Worm (Caenorhabditis elegans) whole organism, young adult: ENCODE results near the gene gakh-1.

Experiments
- B0019.2 ChIP-seq: fragments of 200-800 bp; sonication (Bioruptor generic); conservative IDR thresholded peaks from 2 replicates; pipeline ENCODE4 v1.3.6; 2022; ENCODE audit warnings: missing genetic modification reagents, missing genetic modification characterization, missing compliant biosample characterization
- F23B12.7 ChIP-seq: sonication (generic microtip); optimal IDR thresholded peaks from 2 replicates; lab custom pipeline; 2017; ENCODE audit warnings: missing genetic modification characterization, mild to moderate bottlenecking, missing compliant biosample characterization, antibody characterized with exemption, moderate library complexity; ENCODE audit not compliant: insufficient read depth
- F33H1.4 ChIP-seq: fragments of 200-800 bp; sonication (Bioruptor generic); IDR thresholded peaks from 2 replicates; pipeline ENCODE4 v1.3.6; 2022; ENCODE audit warnings: missing genetic modification reagents, missing genetic modification characterization, missing compliant biosample characterization
- F39B2.1 ChIP-seq: fragments of 200-800 bp; sonication (Bioruptor generic); IDR thresholded peaks from 2 replicates; pipeline ENCODE4 v1.3.6; 2022; ENCODE audit warnings: missing genetic modification reagents, missing genetic modification characterization, missing compliant biosample characterization
- F52B5.7 ChIP-seq: sonication (generic microtip); optimal IDR thresholded peaks from 2 replicates; lab custom pipeline; 2016; ENCODE audit warnings: mild to moderate bottlenecking, missing genetic modification characterization, missing compliant biosample characterization
- F55B11.4 ChIP-seq: sonication (generic microtip); optimal IDR thresholded peaks from 2 replicates; lab custom pipeline; 2016; ENCODE audit warnings: missing compliant biosample characterization, missing genetic modification characterization, borderline replicate concordance; ENCODE audit not compliant: insufficient read depth
- K12H6.12 ChIP-seq: fragments of 200-800 bp; sonication (Bioruptor generic); optimal IDR thresholded peaks from 2 replicates; lab custom pipeline; 2018; ENCODE audit warnings: mild to moderate bottlenecking, missing genetic modification characterization, missing compliant biosample characterization
- T26A5.8 ChIP-seq: sonication (generic microtip); optimal IDR thresholded peaks from 2 replicates; lab custom pipeline; 2016; ENCODE audit warnings: missing genetic modification characterization, missing compliant biosample characterization
- Y79H2A.3 ChIP-seq: fragments of 200-800 bp; sonication (Bioruptor generic); conservative IDR thresholded peaks from 2 replicates; pipeline ENCODE4 v1.3.6; 2022; ENCODE audit warnings: missing genetic modification reagents, missing genetic modification characterization, missing compliant biosample characterization
- ama-1 ChIP-seq, 3 experiments: fragments of 150-350 bp in 1 of 3; sonication (generic microtip) in 2 of 3; optimal IDR thresholded peaks; 2 replicates each; lab custom pipeline; 2014 to 2018; ENCODE audit warnings: missing biosample characterization in 2 of 3, missing genetic modification characterization in 2 of 3, missing genetic modification reagents in 2 of 3
- aptf-2 ChIP-seq: fragments of 200-800 bp; sonication (Bioruptor generic); conservative IDR thresholded peaks from 2 replicates; pipeline ENCODE4 v1.3.6; 2022; ENCODE audit warnings: missing genetic modification reagents, missing genetic modification characterization, missing compliant biosample characterization
- aptf-3 ChIP-seq: fragments of 200-800 bp; sonication (Bioruptor generic); IDR thresholded peaks from 2 replicates; pipeline ENCODE4 v1.3.6; 2022; ENCODE audit warnings: missing genetic modification characterization, missing compliant biosample characterization
- atf-7 ChIP-seq: sonication (generic microtip); optimal IDR thresholded peaks from 2 replicates; lab custom pipeline; 2017; ENCODE audit warnings: mild to moderate bottlenecking, missing genetic modification characterization, missing compliant biosample characterization
- athp-1 ChIP-seq: sonication (generic microtip); optimal IDR thresholded peaks from 2 replicates; lab custom pipeline; 2017; ENCODE audit warnings: mild to moderate bottlenecking, missing genetic modification characterization, missing compliant biosample characterization
- bed-2 ChIP-seq: fragments of 200-800 bp; sonication (Bioruptor generic); IDR thresholded peaks from 2 replicates; pipeline ENCODE4 v1.3.6; 2022; ENCODE audit warnings: missing genetic modification reagents, missing genetic modification characterization, missing compliant biosample characterization
- cebp-1 ChIP-seq, 2 experiments: fragments of 200-800 bp in 1 of 2; sonication (Bioruptor generic) in 1 of 2; sonication (generic microtip) in 1 of 2; IDR thresholded peaks in 1 of 2; optimal IDR thresholded peaks in 1 of 2; 2 replicates each; pipeline versions ENCODE4 v1.3.6 to Lab custom; 2017 to 2022; ENCODE audit warnings: missing compliant biosample characterization in 2 of 2, missing genetic modification characterization in 2 of 2, mild to moderate bottlenecking in 1 of 2, missing genetic modification reagents in 1 of 2, moderate library complexity in 1 of 2
- ceh-58 ChIP-seq: fragments of 200-800 bp; sonication (Bioruptor generic); IDR thresholded peaks from 2 replicates; pipeline ENCODE4 v1.3.6; 2022; ENCODE audit warnings: missing genetic modification characterization, missing compliant biosample characterization
- egl-44 ChIP-seq: fragments of 200-800 bp; sonication (Bioruptor generic); IDR thresholded peaks from 2 replicates; pipeline ENCODE4 v1.3.6; 2022; ENCODE audit warnings: missing genetic modification reagents, missing genetic modification characterization, missing compliant biosample characterization
- gei-17 ChIP-seq: fragments of 200-800 bp; sonication (Bioruptor generic); optimal IDR thresholded peaks from 2 replicates; lab custom pipeline; 2018; ENCODE audit warnings: mild to moderate bottlenecking, missing genetic modification characterization, missing compliant biosample characterization
- hmg-1.2 ChIP-seq: fragments of 200-800 bp; sonication (Bioruptor generic); IDR thresholded peaks from 2 replicates; pipeline ENCODE4 v1.3.6; 2022; ENCODE audit warnings: missing genetic modification reagents, missing genetic modification characterization, missing compliant biosample characterization
- hmg-20 ChIP-seq: fragments of 200-800 bp; sonication (Bioruptor generic); IDR thresholded peaks from 2 replicates; pipeline ENCODE4 v1.3.6; 2022; ENCODE audit warnings: missing genetic modification reagents, missing genetic modification characterization, missing compliant biosample characterization
- hrde-1 ChIP-seq: sonication (generic microtip); optimal IDR thresholded peaks from 2 replicates; lab custom pipeline; 2016; ENCODE audit warnings: missing genetic modification characterization, mild to moderate bottlenecking, missing compliant biosample characterization, moderate library complexity, missing genotype, missing genetic modification reagents, borderline replicate concordance
- lin-40 ChIP-seq: sonication (generic microtip); optimal IDR thresholded peaks from 2 replicates; lab custom pipeline; 2016; ENCODE audit warnings: missing genetic modification characterization, mild to moderate bottlenecking, missing compliant biosample characterization, missing genotype, missing genetic modification reagents
- lir-1 ChIP-seq: fragments of 200-800 bp; sonication (Bioruptor generic); conservative IDR thresholded peaks from 2 replicates; pipeline ENCODE4 v1.3.6; 2022; ENCODE audit warnings: missing genetic modification reagents, missing genetic modification characterization, missing compliant biosample characterization
- madf-10 ChIP-seq: sonication (generic microtip); optimal IDR thresholded peaks from 2 replicates; lab custom pipeline; 2016; ENCODE audit warnings: mild to moderate bottlenecking, missing genetic modification characterization, missing compliant biosample characterization
- madf-3 ChIP-seq: fragments of 200-800 bp; sonication (Bioruptor generic); IDR thresholded peaks from 2 replicates; pipeline ENCODE4 v1.3.6; 2022; ENCODE audit warnings: missing genetic modification reagents, missing genetic modification characterization, missing compliant biosample characterization
- mcd-1 ChIP-seq: fragments of 200-800 bp; sonication (Bioruptor generic); IDR thresholded peaks from 2 replicates; pipeline ENCODE4 v1.3.6; 2022; ENCODE audit warnings: missing genetic modification reagents, missing genetic modification characterization, missing compliant biosample characterization
- nfyb-1 ChIP-seq: fragments of 200-800 bp; sonication (Bioruptor generic); IDR thresholded peaks from 2 replicates; pipeline ENCODE4 v1.3.6; 2022; ENCODE audit warnings: missing genetic modification reagents, missing genetic modification characterization, missing compliant biosample characterization
- nhr-179 ChIP-seq: sonication (generic microtip); optimal IDR thresholded peaks from 2 replicates; lab custom pipeline; 2016; ENCODE audit warnings: mild to moderate bottlenecking, missing genetic modification characterization, missing compliant biosample characterization
- nhr-27 ChIP-seq: fragments of 200-800 bp; sonication (Bioruptor generic); optimal IDR thresholded peaks from 2 replicates; lab custom pipeline; 2018; ENCODE audit warnings: mild to moderate bottlenecking, missing genetic modification characterization, moderate library complexity, missing compliant biosample characterization
- repo-1 ChIP-seq: sonication (generic microtip); optimal IDR thresholded peaks from 2 replicates; lab custom pipeline; 2017; ENCODE audit warnings: mild to moderate bottlenecking, missing genetic modification characterization, missing compliant biosample characterization
- snpc-1.1 ChIP-seq: sonication (generic microtip); optimal IDR thresholded peaks from 2 replicates; lab custom pipeline; 2017; ENCODE audit warnings: missing genetic modification characterization, mild to moderate bottlenecking, missing compliant biosample characterization, antibody characterized with exemption, moderate library complexity, missing genotype, missing genetic modification reagents; ENCODE audit not compliant: insufficient read depth
- unc-62 ChIP-seq: fragments of 150-350 bp; optimal IDR thresholded peaks from 2 replicates; lab custom pipeline; 2014; ENCODE audit warnings: missing biosample characterization, missing genetic modification reagents, missing genetic modification characterization
- zfh-2 ChIP-seq: fragments of 200-800 bp; sonication (Bioruptor generic); conservative IDR thresholded peaks from 2 replicates; pipeline ENCODE4 v1.3.6; 2022; ENCODE audit warnings: missing genetic modification reagents, missing genetic modification characterization, missing compliant biosample characterization
- ztf-28 ChIP-seq: fragments of 200-800 bp; sonication (Bioruptor generic); IDR thresholded peaks from 2 replicates; pipeline ENCODE4 v1.3.6; 2022; ENCODE audit warnings: missing genetic modification reagents, missing genetic modification characterization, missing compliant biosample characterization

Gene gakh-1

DNA sequence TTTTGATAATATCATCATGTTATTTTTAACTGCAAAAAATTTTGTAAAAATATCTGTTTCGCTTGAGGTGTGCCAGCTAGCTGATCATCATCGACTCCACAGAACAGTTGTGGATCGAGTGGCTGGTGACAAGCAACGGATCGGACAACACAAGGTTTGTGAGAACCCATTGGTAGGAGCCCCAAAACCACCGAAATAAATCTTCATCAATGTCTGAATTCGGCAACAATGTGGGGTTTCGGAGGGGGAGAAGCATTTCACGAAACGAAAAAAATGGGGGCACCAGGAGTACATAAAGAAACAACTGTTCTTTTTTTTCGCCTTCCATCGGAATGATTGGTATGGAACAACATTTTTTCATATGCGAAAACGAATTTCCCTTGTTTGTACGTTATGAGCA, 33.0 kb downstream of the gakh-1 start:
- no peak for TF ChIP-seq hrde-1 (tag; lab: Kevin White, UChicago)
- no peak for TF ChIP-seq F33H1.4 (GFP tag; lab: Robert Waterston, UW)
- TF ChIP-seq repo-1 (tag; lab: Kevin White, UChicago), result no peak
- no peak for TF ChIP-seq T26A5.8 (tag; lab: Kevin White, UChicago)
- no peak for TF ChIP-seq lir-1 (GFP tag; lab: Robert Waterston, UW)
- TF ChIP-seq B0019.2 (GFP tag; lab: Robert Waterston, UW), result no peak
- no peak for TF ChIP-seq unc-62 (GFP tag; lab: Kevin White, UChicago)
- no peak for TF ChIP-seq lin-40 (tag; lab: Kevin White, UChicago)
- no peak for TF ChIP-seq athp-1 (tag; lab: Kevin White, UChicago)
- TF ChIP-seq Y79H2A.3 (GFP tag; lab: Robert Waterston, UW), result no peak
- no peak for TF ChIP-seq F52B5.7
- TF ChIP-seq ztf-28 (GFP tag; lab: Robert Waterston, UW), result no peak
- no peak for TF ChIP-seq egl-44 (GFP tag; lab: Robert Waterston, UW)

DNA sequence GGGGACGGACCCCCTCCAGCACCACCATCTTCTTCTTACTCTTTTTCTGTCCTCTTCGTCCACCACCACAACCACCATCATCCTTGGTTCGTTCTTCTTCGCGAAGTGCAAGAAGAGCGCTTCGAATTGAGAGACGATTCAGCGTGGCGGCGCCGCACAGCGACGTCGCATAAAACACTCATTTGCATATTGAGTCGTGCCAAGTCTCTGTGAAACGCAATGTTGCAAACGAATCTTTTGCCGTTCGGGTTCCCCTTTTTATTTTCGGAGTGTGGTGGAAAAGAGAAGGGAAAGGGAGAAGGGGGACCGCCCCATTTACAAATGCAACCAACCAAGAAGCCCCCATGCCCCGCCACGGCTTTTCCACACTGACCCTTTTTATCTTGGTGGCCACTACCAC, 34.0 kb downstream of the gakh-1 start:
- no peak for TF ChIP-seq F23B12.7 (tag; lab: Kevin White, UChicago)
- TF ChIP-seq gei-17 (GFP tag; lab: Kevin White, UChicago), result no peak
- peak; percentile 17 for TF ChIP-seq K12H6.12 (tag; lab: Kevin White, UChicago)
- TF ChIP-seq madf-10 (tag; lab: Kevin White, UChicago), result peak; percentile 98
- TF ChIP-seq unc-62 (GFP tag; lab: Kevin White, UChicago), result no peak
- no peak for TF ChIP-seq ceh-58 (GFP tag; lab: Robert Waterston, UW)
- TF ChIP-seq madf-3 (GFP tag; lab: Robert Waterston, UW), result no peak
- no peak for TF ChIP-seq lir-1 (GFP tag; lab: Robert Waterston, UW)
- TF ChIP-seq snpc-1.1, result no peak
- TF ChIP-seq hmg-20 (GFP tag; lab: Robert Waterston, UW), result no peak
- TF ChIP-seq nfyb-1, result no peak
- no peak for TF ChIP-seq hmg-1.2 (GFP tag; lab: Robert Waterston, UW)
- no peak for TF ChIP-seq cebp-1 (GFP tag; IDR thresholded peaks at IDR 0.05; lab: Robert Waterston, UW)
- no peak for TF ChIP-seq cebp-1 (tag; optimal IDR thresholded peaks at IDR 0.05; lab: Kevin White, UChicago)
- TF ChIP-seq nhr-27 (tag; lab: Kevin White, UChicago), result no peak
- no peak for TF ChIP-seq nhr-179 (tag; lab: Kevin White, UChicago)
- TF ChIP-seq F39B2.1 (GFP tag; lab: Robert Waterston, UW), result no peak
- 0 out of 2 replicates have a peak, but pooled peaks have one; percentile 23 for TF ChIP-seq bed-2
- TF ChIP-seq zfh-2 (GFP tag; lab: Robert Waterston, UW), result peak; percentile 85
- TF ChIP-seq aptf-2 (GFP tag; lab: Robert Waterston, UW), result no peak
- no peak for TF ChIP-seq egl-44 (GFP tag; lab: Robert Waterston, UW)
- TF ChIP-seq mcd-1, result 0 out of 2 replicates have a peak, but pooled peaks have one; percentile 7
- no peak for TF ChIP-seq ama-1 (optimal IDR thresholded peaks at IDR 0.05; lab: Kevin White, UChicago)
- no peak for TF ChIP-seq ama-1 (GFP tag; optimal IDR thresholded peaks at IDR 0.05; lab: Kevin White, UChicago)
- no peak for TF ChIP-seq T26A5.8 (tag; lab: Kevin White, UChicago)
- 0 out of 2 replicates have a peak, but pooled peaks have one; percentile 42 for TF ChIP-seq aptf-3 (GFP tag; lab: Robert Waterston, UW)
- TF ChIP-seq atf-7 (tag; lab: Kevin White, UChicago), result no peak
- TF ChIP-seq F55B11.4 (tag; lab: Kevin White, UChicago), result no peak
- TF ChIP-seq, all 124 proteins: peak for 6
